Fruit fly (Drosophila melanogaster) whole organism, embryonic: Measurements from ENCODE around the gene nolo.

Source experiments
- CG10462 ChIP-seq: fragments of 200-800 bp; sonication (Bioruptor generic); optimal IDR thresholded peaks from 2 replicates; lab custom pipeline; 2016; ENCODE audit warnings: missing biosample characterization, missing genetic modification characterization
- CG11085 ChIP-seq: fragments of 200-800 bp; sonication (Bioruptor generic); IDR thresholded peaks from 2 replicates; pipeline ENCODE4 v1.3.6; 2022; ENCODE audit warnings: missing biosample characterization, missing genetic modification characterization
- CG12071 ChIP-seq: fragments of 200-800 bp; sonication (Bioruptor generic); optimal IDR thresholded peaks from 3 replicates; lab custom pipeline; 2018; ENCODE audit warnings: missing biosample characterization, mild to moderate bottlenecking, missing genetic modification characterization
- CG12104 ChIP-seq: fragments of 200-800 bp; sonication (Bioruptor generic); optimal IDR thresholded peaks from 3 replicates; lab custom pipeline; 2016; ENCODE audit warnings: missing biosample characterization, missing genetic modification characterization
- CG12659 ChIP-seq: fragments of 200-800 bp; sonication (Bioruptor generic); optimal IDR thresholded peaks from 3 replicates; lab custom pipeline; 2017; ENCODE audit warnings: mild to moderate bottlenecking, missing biosample characterization, missing genetic modification reagents, missing genetic modification characterization
- CG13624 ChIP-seq: fragments of 200-800 bp; sonication (Bioruptor generic); optimal IDR thresholded peaks from 2 replicates; lab custom pipeline; 2016; ENCODE audit warnings: missing biosample characterization, missing genetic modification characterization
- CG13775 ChIP-seq: fragments of 200-800 bp; sonication (Bioruptor generic); optimal IDR thresholded peaks from 3 replicates; lab custom pipeline; 2017; ENCODE audit warnings: missing biosample characterization, mild to moderate bottlenecking, missing genetic modification characterization
- CG1529 ChIP-seq: fragments of 200-800 bp; sonication (Bioruptor generic); optimal IDR thresholded peaks from 3 replicates; lab custom pipeline; 2018; ENCODE audit warnings: missing biosample characterization, missing genetic modification characterization
- CG17829 ChIP-seq: fragments of 200-800 bp; optimal IDR thresholded peaks from 2 replicates; lab custom pipeline; 2019; ENCODE audit warnings: missing biosample characterization, mild to moderate bottlenecking, missing genetic modification characterization, moderate library complexity
- CG1792 ChIP-seq: fragments of 200-800 bp; sonication (Bioruptor generic); optimal IDR thresholded peaks from 2 replicates; lab custom pipeline; 2016; ENCODE audit warnings: missing biosample characterization, missing genetic modification characterization
- CG18599 ChIP-seq: fragments of 200-800 bp; sonication (Bioruptor generic); optimal IDR thresholded peaks from 3 replicates; lab custom pipeline; 2017; ENCODE audit warnings: missing biosample characterization, missing genetic modification characterization, mild to moderate bottlenecking, moderate library complexity, missing genetic modification reagents
- CG2712 ChIP-seq: fragments of 200-800 bp; optimal IDR thresholded peaks from 3 replicates; lab custom pipeline; 2019; ENCODE audit warnings: missing biosample characterization, mild to moderate bottlenecking, missing genetic modification characterization, moderate library complexity
- CG33557 ChIP-seq: fragments of 200-800 bp; sonication (Bioruptor generic); optimal IDR thresholded peaks from 2 replicates; lab custom pipeline; 2019; ENCODE audit warnings: missing biosample characterization, mild to moderate bottlenecking, missing genetic modification characterization, moderate library complexity
- CG4282 ChIP-seq: fragments of 200-800 bp; sonication (Bioruptor generic); optimal IDR thresholded peaks from 2 replicates; lab custom pipeline; 2016; ENCODE audit warnings: missing biosample characterization, missing genetic modification characterization
- CG4328 ChIP-seq: fragments of 200-800 bp; sonication (Bioruptor generic); optimal IDR thresholded peaks from 3 replicates; lab custom pipeline; 2017; ENCODE audit warnings: missing biosample characterization, missing genetic modification reagents, missing genetic modification characterization
- CG4404 ChIP-seq: fragments of 200-800 bp; sonication (Bioruptor generic); IDR thresholded peaks from 2 replicates; pipeline ENCODE4 v1.3.6; 2022; ENCODE audit warnings: missing biosample characterization, missing genetic modification characterization
- CG5245 ChIP-seq: fragments of 200-800 bp; sonication (Bioruptor generic); optimal IDR thresholded peaks from 3 replicates; lab custom pipeline; 2016; ENCODE audit warnings: missing biosample characterization, missing genetic modification characterization
- CG7271 ChIP-seq: fragments of 200-800 bp; sonication (Bioruptor generic); optimal IDR thresholded peaks from 2 replicates; lab custom pipeline; 2018; ENCODE audit warnings: missing biosample characterization, mild to moderate bottlenecking, missing genetic modification characterization, moderate library complexity
- CG7963 ChIP-seq: fragments of 200-800 bp; sonication (Bioruptor generic); IDR thresholded peaks from 3 replicates; pipeline ENCODE4 v1.3.6; 2022; ENCODE audit warnings: missing biosample characterization, missing genetic modification characterization; ENCODE audit not compliant: partially characterized antibody
- CG7987 ChIP-seq: fragments of 200-800 bp; sonication (Bioruptor generic); optimal IDR thresholded peaks from 2 replicates; lab custom pipeline; 2018; ENCODE audit warnings: missing biosample characterization, mild to moderate bottlenecking, missing genetic modification characterization, moderate library complexity
- HLH4C ChIP-seq: fragments of 200-800 bp; sonication (Bioruptor generic); IDR thresholded peaks from 3 replicates; pipeline ENCODE4 v1.3.6; 2022; ENCODE audit warnings: missing biosample characterization, missing genetic modification characterization; ENCODE audit not compliant: partially characterized antibody
- Max ChIP-seq: fragments of 200-800 bp; sonication (Bioruptor generic); optimal IDR thresholded peaks from 2 replicates; lab custom pipeline; 2016; ENCODE audit warnings: missing biosample characterization, mild to moderate bottlenecking, missing genetic modification characterization
- Oli ChIP-seq: fragments of 200-800 bp; sonication (Bioruptor generic); optimal IDR thresholded peaks from 2 replicates; lab custom pipeline; 2018; ENCODE audit warnings: missing biosample characterization, mild to moderate bottlenecking, missing genetic modification characterization, moderate library complexity
- Opbp ChIP-seq: fragments of 200-800 bp; sonication (Bioruptor generic); IDR thresholded peaks from 3 replicates; pipeline ENCODE4 v1.3.6; 2022; ENCODE audit warnings: missing biosample characterization, missing genetic modification characterization; ENCODE audit not compliant: partially characterized antibody
- Sox100B ChIP-seq: fragments of 200-800 bp; sonication (Bioruptor generic); optimal IDR thresholded peaks from 3 replicates; lab custom pipeline; 2018; ENCODE audit warnings: missing biosample characterization, mild to moderate bottlenecking, missing genetic modification characterization
- abd-A ChIP-seq: fragments of 200-800 bp; sonication (Bioruptor generic); optimal IDR thresholded peaks from 3 replicates; lab custom pipeline; 2019; ENCODE audit warnings: missing biosample characterization, mild to moderate bottlenecking, missing genetic modification characterization, moderate library complexity
- ara ChIP-seq: fragments of 200-800 bp; sonication (Bioruptor generic); IDR thresholded peaks from 2 replicates; pipeline ENCODE4 v1.3.6; 2022; ENCODE audit warnings: missing biosample characterization, missing genetic modification characterization
- cad ChIP-seq: fragments of >200 bp; optimal IDR thresholded peaks from 2 replicates; lab custom pipeline; 2017; ENCODE audit warnings: missing biosample characterization, missing genetic modification characterization
- chinmo ChIP-seq: fragments of 200-800 bp; sonication (Bioruptor generic); IDR thresholded peaks from 4 replicates; pipeline ENCODE4 v1.3.6; 2022; ENCODE audit warnings: missing biosample characterization, missing genetic modification characterization; ENCODE audit not compliant: partially characterized antibody
- cwo ChIP-seq: fragments of 200-800 bp; sonication (Bioruptor generic); optimal IDR thresholded peaks from 3 replicates; lab custom pipeline; 2017; ENCODE audit warnings: missing biosample characterization, missing genetic modification characterization, mild to moderate bottlenecking, moderate library complexity, missing genetic modification reagents
- disco-r ChIP-seq: fragments of 200-800 bp; sonication (Bioruptor generic); optimal IDR thresholded peaks from 2 replicates; lab custom pipeline; 2016; ENCODE audit warnings: missing biosample characterization, missing genetic modification characterization
- dm ChIP-seq: fragments of 200-800 bp; sonication (Bioruptor generic); optimal IDR thresholded peaks from 3 replicates; lab custom pipeline; 2016; ENCODE audit warnings: missing biosample characterization, missing genetic modification characterization
- dpn ChIP-seq, 2 experiments: fragments of 200-800 bp; sonication (Bioruptor generic); optimal IDR thresholded peaks; 3 replicates each; lab custom pipeline; 2016; ENCODE audit warnings: missing biosample characterization in 2 of 2, missing genetic modification characterization in 2 of 2
- eyg ChIP-seq: fragments of 200-800 bp; sonication (Bioruptor generic); optimal IDR thresholded peaks from 3 replicates; lab custom pipeline; 2016; ENCODE audit warnings: missing biosample characterization, missing genetic modification characterization
- grau ChIP-seq: fragments of 200-800 bp; optimal IDR thresholded peaks from 3 replicates; lab custom pipeline; 2019; ENCODE audit warnings: missing biosample characterization, mild to moderate bottlenecking, missing genetic modification characterization, moderate library complexity
- gt ChIP-seq: fragments of 200-800 bp; sonication (Bioruptor generic); IDR thresholded peaks from 2 replicates; pipeline ENCODE4 v1.3.6; 2022; ENCODE audit warnings: missing biosample characterization, missing genetic modification characterization
- hkb ChIP-seq, 2 experiments: fragments of 200-800 bp in 1 of 2; fragments of >200 bp in 1 of 2; sonication (Bioruptor generic) in 1 of 2; IDR thresholded peaks in 1 of 2; optimal IDR thresholded peaks in 1 of 2; 2 replicates each; pipeline versions ENCODE4 v1.3.6 to Lab custom; 2017 to 2022; ENCODE audit warnings: missing biosample characterization in 1 of 2, missing genetic modification characterization in 1 of 2
- ind ChIP-seq: fragments of 200-800 bp; sonication (Bioruptor generic); optimal IDR thresholded peaks from 3 replicates; lab custom pipeline; 2016; ENCODE audit warnings: missing biosample characterization, missing genetic modification characterization
- kay ChIP-seq: fragments of 200-800 bp; sonication (Bioruptor generic); optimal IDR thresholded peaks from 2 replicates; lab custom pipeline; 2016; ENCODE audit warnings: missing biosample characterization, missing genetic modification characterization
- lola ChIP-seq, 3 experiments: fragments of >200 bp in 2 of 3; fragments of 200-800 bp in 1 of 3; sonication (Bioruptor generic) in 1 of 3; optimal IDR thresholded peaks; 2 replicates each; lab custom pipeline; 2017 to 2019; ENCODE audit warnings: missing biosample characterization in 3 of 3, missing genetic modification characterization in 3 of 3, mild to moderate bottlenecking in 1 of 3, moderate library complexity in 1 of 3
- maf-S ChIP-seq: fragments of 200-800 bp; sonication (Bioruptor generic); optimal IDR thresholded peaks from 2 replicates; lab custom pipeline; 2016; ENCODE audit warnings: missing biosample characterization, missing genetic modification characterization
- nmo ChIP-seq: fragments of 200-800 bp; sonication (Bioruptor generic); optimal IDR thresholded peaks from 2 replicates; lab custom pipeline; 2018; ENCODE audit warnings: missing biosample characterization, mild to moderate bottlenecking, missing genetic modification characterization, moderate library complexity
- pzg ChIP-seq: fragments of 200-800 bp; sonication (Bioruptor generic); optimal IDR thresholded peaks from 3 replicates; lab custom pipeline; 2018; ENCODE audit warnings: missing biosample characterization, mild to moderate bottlenecking, missing genetic modification characterization, moderate library complexity
- ranshi ChIP-seq: fragments of 200-800 bp; sonication (Bioruptor generic); IDR thresholded peaks from 2 replicates; pipeline ENCODE4 v1.3.6; 2022; ENCODE audit warnings: missing biosample characterization, missing genetic modification characterization
- row ChIP-seq: fragments of 200-800 bp; sonication (Bioruptor generic); IDR thresholded peaks from 3 replicates; pipeline ENCODE4 v1.3.6; 2022; ENCODE audit warnings: missing biosample characterization, missing genetic modification characterization
- stwl ChIP-seq: fragments of 200-800 bp; sonication (Bioruptor generic); optimal IDR thresholded peaks from 3 replicates; lab custom pipeline; 2018; ENCODE audit warnings: missing biosample characterization, mild to moderate bottlenecking, missing genetic modification characterization, moderate library complexity
- tap ChIP-seq: fragments of 200-800 bp; optimal IDR thresholded peaks from 3 replicates; lab custom pipeline; 2019; ENCODE audit warnings: missing biosample characterization, mild to moderate bottlenecking, missing genetic modification characterization, moderate library complexity
- tll ChIP-seq, 2 experiments: fragments of 200-800 bp in 1 of 2; fragments of >200 bp in 1 of 2; sonication (Bioruptor generic) in 1 of 2; optimal IDR thresholded peaks; 2 replicates each; lab custom pipeline; 2017 to 2019; ENCODE audit warnings: missing biosample characterization in 2 of 2, missing genetic modification characterization in 2 of 2, mild to moderate bottlenecking in 1 of 2, moderate library complexity in 1 of 2
- unpg ChIP-seq: fragments of 200-800 bp; sonication (Bioruptor generic); optimal IDR thresholded peaks from 3 replicates; lab custom pipeline; 2018; ENCODE audit warnings: missing biosample characterization, mild to moderate bottlenecking, missing genetic modification characterization, moderate library complexity

nolo gene

dm6 chr2L:21677480-21677930, 6.4 kb upstream of the nolo start, which contains the start of gene CG2225 (continued):
- TF ChIP-seq CG12104 (GFP tag; lab: Kevin White, UChicago) (no peak), CG7963 (GFP tag; lab: Robert Waterston, UW) (0 out of 3 replicates have a peak, but pooled peaks have one; percentile 37), CG1792 (no peak), abd-A (tag; lab: Kevin White, UChicago) (peak; percentile 13), CG12071 (GFP tag; lab: Kevin White, UChicago) (no peak), unpg (GFP tag; lab: Kevin White, UChicago) (no peak), ara (GFP tag; lab: Robert Waterston, UW) (no peak), nmo (peak; percentile 1), CG1529 (GFP tag; lab: Kevin White, UChicago) (no peak), CG7987 (no peak), Sox100B (no peak), Max (GFP tag; lab: Kevin White, UChicago) (peak; percentile 10), dpn (GFP tag; optimal IDR thresholded peaks at IDR 0.05; lab: Kevin White, UChicago) (no peak), eyg (no peak), hkb (optimal IDR thresholded peaks at IDR 0.05; lab: Kevin White, UChicago) (no peak), hkb (GFP tag; IDR thresholded peaks at IDR 0.05; lab: Robert Waterston, UW) (no peak), tll (GFP tag; optimal IDR thresholded peaks at IDR 0.05; lab: Kevin White, UChicago) (no peak), CG13624 (GFP tag; lab: Kevin White, UChicago) (no peak), CG13775 (GFP tag; lab: Kevin White, UChicago) (peak; percentile 32), ranshi (no peak), CG4404 (no peak), lola (GFP tag; optimal IDR thresholded peaks at IDR 0.05; lab: Kevin White, UChicago) (no peak), CG33557 (GFP tag; lab: Kevin White, UChicago) (no peak), ind (no peak), maf-S (no peak), CG10462 (GFP tag; lab: Kevin White, UChicago) (no peak), Oli (tag; lab: Kevin White, UChicago) (no peak), CG4328 (GFP tag; lab: Kevin White, UChicago) (no peak), CG11085 (GFP tag; lab: Robert Waterston, UW) (no peak), pzg (GFP tag; lab: Kevin White, UChicago) (peak; percentile 43), disco-r (GFP tag; lab: Kevin White, UChicago) (no peak), CG12659 (GFP tag; lab: Kevin White, UChicago) (peak; percentile 37), CG18599 (GFP tag; lab: Kevin White, UChicago) (no peak), CG7271 (tag; lab: Kevin White, UChicago) (no peak), CG17829 (tag; lab: Kevin White, UChicago) (no peak), CG5245 (GFP tag; lab: Kevin White, UChicago) (no peak), CG4282 (GFP tag; lab: Kevin White, UChicago) (no peak), kay (GFP tag; lab: Kevin White, UChicago) (no peak), CG2712 (tag; lab: Kevin White, UChicago) (peak; percentile 17), chinmo (GFP tag; lab: Robert Waterston, UW) (0 out of 4 replicates have a peak, but pooled peaks have one; percentile 41), cwo (no peak), row (GFP tag; lab: Robert Waterston, UW) (no peak), dm (GFP tag; lab: Kevin White, UChicago) (peak; percentile 12), tap (tag; lab: Kevin White, UChicago) (no peak), grau (tag; lab: Kevin White, UChicago) (no peak), cad (GFP tag; lab: Kevin White, UChicago) (no peak), gt (no peak), HLH4C (GFP tag; lab: Robert Waterston, UW) (peak; percentile 57; the same call in 2 of the 3 replicates), stwl (tag; lab: Kevin White, UChicago) (peak; percentile 6), Opbp (GFP tag; lab: Robert Waterston, UW) (peak; percentile 70; the same call in 2 of the 3 replicates)
